Fruit fly (Drosophila melanogaster) Kc167 (cell line): ENCODE results near the gene SMC5.

Experiments used
- Myc ChIP-seq: fragments of >200 bp; optimal IDR thresholded peaks from 2 replicates; lab custom pipeline; 2017; ENCODE audit warnings: missing external identifiers
- Sin3A ChIP-seq: fragments of >200 bp; optimal IDR thresholded peaks from 2 replicates; lab custom pipeline; 2018; ENCODE audit warnings: missing external identifiers
- h ChIP-seq: fragments of >200 bp; optimal IDR thresholded peaks from 3 replicates; lab custom pipeline; 2018; ENCODE audit warnings: missing external identifiers
- insv ChIP-seq: fragments of >200 bp; optimal IDR thresholded peaks from 3 replicates; lab custom pipeline; 2018; ENCODE audit warnings: missing external identifiers
- psq ChIP-seq: fragments of >200 bp; optimal IDR thresholded peaks from 2 replicates; lab custom pipeline; 2017; ENCODE audit warnings: missing external identifiers
- ttk ChIP-seq: sonication (Bioruptor generic); optimal IDR thresholded peaks from 2 replicates; lab custom pipeline; 2017; ENCODE audit warnings: missing external identifiers

Gene SMC5

dm6 chr3L:21568848-21569372 lies at the start of gene SMC5, which contains the start of gene CRIF:
Gene SMC5, plus strand, starts transcription at chr3L:21569176.
Gene CRIF, minus strand, starts transcription at chr3L:21568898.
- TF ChIP-seq insv (no peak), Myc (lab: Kevin White, UChicago) (no peak), h (lab: Kevin White, UChicago) (no peak), psq (no peak), ttk (lab: Kevin White, UChicago) (no peak), Sin3A (no peak)

dm6 chr3L:21523059-21523836 lies 45.7 kb upstream of the SMC5 start, which contains the start of gene CG7611:
Gene CG7611, plus strand, starts transcription at chr3L:21523186.
- no peak for TF ChIP-seq psq
- no peak for TF ChIP-seq h (lab: Kevin White, UChicago)
- TF ChIP-seq Myc (lab: Kevin White, UChicago): no peak
- TF ChIP-seq insv: no peak
- no peak for TF ChIP-seq ttk (lab: Kevin White, UChicago)

dm6 chr3L:21524071-21524889 lies 44.7 kb upstream of the SMC5 start:
- TF ChIP-seq h (lab: Kevin White, UChicago): no peak
- TF ChIP-seq insv: no peak
- TF ChIP-seq Sin3A: no peak
- no peak for TF ChIP-seq psq
- no peak for TF ChIP-seq Myc (lab: Kevin White, UChicago)
- TF ChIP-seq ttk (lab: Kevin White, UChicago): no peak

- TF ChIP-seq ttk (lab: Kevin White, UChicago): no peak
- no peak for TF ChIP-seq h (lab: Kevin White, UChicago)
- no peak for TF ChIP-seq insv
Observed at dm6 chr3L:21529108-21529507, 39.9 kb upstream of the SMC5 start, which contains the start of gene Arv1. Gene Arv1, minus strand, starts transcription at chr3L:21529333.

- no peak for TF ChIP-seq psq
- TF ChIP-seq insv: no peak
- TF ChIP-seq ttk (lab: Kevin White, UChicago): no peak
- no peak for TF ChIP-seq h (lab: Kevin White, UChicago)
- no peak for TF ChIP-seq Sin3A
- no peak for TF ChIP-seq Myc (lab: Kevin White, UChicago)
Observed at dm6 chr3L:21533270-21533948, 35.6 kb upstream of the SMC5 start, which contains the start of gene Mkrn1. Gene Mkrn1, minus strand, starts transcription at chr3L:21533713.

dm6 chr3L:21534360-21534759 lies 34.6 kb upstream of the SMC5 start, which contains the start of gene ppk5:
Gene ppk5, plus strand, starts transcription at chr3L:21534660.
- no peak for TF ChIP-seq ttk (lab: Kevin White, UChicago)
- TF ChIP-seq Myc (lab: Kevin White, UChicago): no peak
- no peak for TF ChIP-seq Sin3A
- no peak for TF ChIP-seq h (lab: Kevin White, UChicago)
- TF ChIP-seq insv: no peak
- no peak for TF ChIP-seq psq

- TF ChIP-seq Sin3A (no peak), Myc (lab: Kevin White, UChicago) (no peak), h (lab: Kevin White, UChicago) (no peak), psq (no peak), insv (no peak), ttk (lab: Kevin White, UChicago) (no peak)
Observed at dm6 chr3L:21536857-21537256, 32.1 kb upstream of the SMC5 start, which contains the start of gene Rpn10. Gene Rpn10, plus strand, starts transcription at chr3L:21537000.

- TF ChIP-seq insv (no peak), Myc (lab: Kevin White, UChicago) (no peak), ttk (lab: Kevin White, UChicago) (no peak), h (lab: Kevin White, UChicago) (no peak), Sin3A (no peak), psq (no peak)
Observed at dm6 chr3L:21538893-21539244, 30.1 kb upstream of the SMC5 start.

dm6 chr3L:21539245-21540196 lies 29.5 kb upstream of the SMC5 start, which contains the start of the genes COX8 and VhaM9.7-b:
Gene COX8, minus strand, starts transcription at chr3L:21539447.
Gene VhaM9.7-b, plus strand, starts transcription at chr3L:21539862.
- TF ChIP-seq psq (no peak), h (lab: Kevin White, UChicago) (no peak), ttk (lab: Kevin White, UChicago) (no peak), Sin3A (no peak), insv (no peak), Myc (lab: Kevin White, UChicago) (no peak)

dm6 chr3L:21542059-21542458 lies 26.9 kb upstream of the SMC5 start, which contains the start of gene CG33290:
Gene CG33290, plus strand, starts transcription at chr3L:21542359.
- TF ChIP-seq Myc (lab: Kevin White, UChicago): no peak
- no peak for TF ChIP-seq h (lab: Kevin White, UChicago)
- TF ChIP-seq insv: no peak
- TF ChIP-seq Sin3A: no peak
- no peak for TF ChIP-seq psq
- no peak for TF ChIP-seq ttk (lab: Kevin White, UChicago)
